ENCODE assay signal across 4 fruit fly cellular contexts in genomic region chr2L:4837772-4838397, dm6.
TF ChIP-seq lines count a peak whose summit lies in the region.

Gene tank, minus strand, starts transcription at chr2L:4837999.
Gene CG12194, plus strand, starts transcription at chr2L:4838347.

TF ChIP-seq in whole organism, adult, 20 proteins besides CTCF, POLR2A, EP300 and RAD21 (continued from another document):
- TF ChIP-seq CG14711 (tag; optimal IDR thresholded peaks at IDR 0.05; lab: Kevin White, UChicago) (peak; percentile 92), CG1620 (GFP tag; optimal IDR thresholded peaks at IDR 0.05; lab: Kevin White, UChicago) (peak; percentile 92)

TF ChIP-seq in whole organism, embryonic, 481 proteins besides CTCF, POLR2A, EP300 and RAD21 (continued from another document and continues in another):
- TF ChIP-seq wor (GFP tag; IDR thresholded peaks at IDR 0.05; lab: Robert Waterston, UW): peak; percentile 99
- TF ChIP-seq HLHmδ (GFP tag; optimal IDR thresholded peaks at IDR 0.05; lab: Kevin White, UChicago): no peak
- peak; percentile 85 for TF ChIP-seq Elba2 (GFP tag; optimal IDR thresholded peaks at IDR 0.05; lab: Kevin White, UChicago)
- TF ChIP-seq CG9817 (tag; optimal IDR thresholded peaks at IDR 0.05; lab: Kevin White, UChicago): peak; percentile 97
- peak; percentile 98 for TF ChIP-seq tap (tag; optimal IDR thresholded peaks at IDR 0.05; lab: Kevin White, UChicago)
- TF ChIP-seq Dad (GFP tag; optimal IDR thresholded peaks at IDR 0.05; lab: Kevin White, UChicago): peak; percentile 99
- TF ChIP-seq CG30403 (GFP tag; optimal IDR thresholded peaks at IDR 0.05; lab: Kevin White, UChicago): peak; percentile 99
- peak; percentile 100 for TF ChIP-seq Optix (GFP tag; IDR thresholded peaks at IDR 0.05; lab: Robert Waterston, UW)
- TF ChIP-seq CG4617 (GFP tag; optimal IDR thresholded peaks at IDR 0.05; lab: Kevin White, UChicago; ENCODE audit: borderline replicate concordance): peak; percentile 100
- peak; percentile 88 for TF ChIP-seq Nf-YB (GFP tag; optimal IDR thresholded peaks at IDR 0.05; lab: Kevin White, UChicago)
- TF ChIP-seq CG2129 (GFP tag; IDR thresholded peaks at IDR 0.05; lab: Robert Waterston, UW; ENCODE audit: partially characterized antibody): peak; percentile 33; the same call in 1 of the 2 replicates
- TF ChIP-seq pum (GFP tag; optimal IDR thresholded peaks at IDR 0.05; lab: Kevin White, UChicago): peak; percentile 99
- peak; percentile 82 for TF ChIP-seq CG7928 (GFP tag; optimal IDR thresholded peaks at IDR 0.05; lab: Kevin White, UChicago)
- peak; percentile 98 for TF ChIP-seq CG6175 (GFP tag; IDR thresholded peaks at IDR 0.05; lab: Robert Waterston, UW)
- TF ChIP-seq trem (tag; optimal IDR thresholded peaks at IDR 0.05; lab: Kevin White, UChicago): peak; percentile 96
- peak; percentile 97 for TF ChIP-seq CG6254 (GFP tag; optimal IDR thresholded peaks at IDR 0.05; lab: Kevin White, UChicago)
- TF ChIP-seq aop (GFP tag; IDR thresholded peaks at IDR 0.05; lab: Robert Waterston, UW): peak; percentile 95
- peak; percentile 97 for TF ChIP-seq CG11696 (GFP tag; IDR thresholded peaks at IDR 0.05; lab: Robert Waterston, UW)
- peak; percentile 99 for TF ChIP-seq CG3726 (GFP tag; IDR thresholded peaks at IDR 0.05; lab: Robert Waterston, UW)
- peak; percentile 98 for TF ChIP-seq Dip3 (GFP tag; optimal IDR thresholded peaks at IDR 0.05; lab: Kevin White, UChicago)
- peak; percentile 99 for TF ChIP-seq CG1647 (GFP tag; optimal IDR thresholded peaks at IDR 0.05; lab: Kevin White, UChicago)
- peak; percentile 99 for TF ChIP-seq CG7839 (tag; optimal IDR thresholded peaks at IDR 0.05; lab: Kevin White, UChicago)
- TF ChIP-seq btn (GFP tag; optimal IDR thresholded peaks at IDR 0.05; lab: Kevin White, UChicago): peak; percentile 99
- peak; percentile 72 for TF ChIP-seq Dip2 (GFP tag; IDR thresholded peaks at IDR 0.05; lab: Robert Waterston, UW)
- TF ChIP-seq CG13894 (tag; optimal IDR thresholded peaks at IDR 0.05; lab: Kevin White, UChicago): peak; percentile 84
- TF ChIP-seq CG15601 (tag; optimal IDR thresholded peaks at IDR 0.05; lab: Kevin White, UChicago): peak; percentile 94
- TF ChIP-seq her (GFP tag; optimal IDR thresholded peaks at IDR 0.05; lab: Kevin White, UChicago): peak; percentile 97
- TF ChIP-seq CG18764 (GFP tag; optimal IDR thresholded peaks at IDR 0.05; lab: Kevin White, UChicago): peak; percentile 98
- peak; percentile 82; the same call in 2 of the 3 replicates for TF ChIP-seq Doc3 (GFP tag; IDR thresholded peaks at IDR 0.05; lab: Robert Waterston, UW; ENCODE audit: partially characterized antibody)
- TF ChIP-seq phol (tag; optimal IDR thresholded peaks at IDR 0.05; lab: Kevin White, UChicago): peak; percentile 98
- TF ChIP-seq CG9437 (GFP tag; optimal IDR thresholded peaks at IDR 0.05; lab: Kevin White, UChicago): peak; percentile 99
- TF ChIP-seq CG32767 (GFP tag; IDR thresholded peaks at IDR 0.05; lab: Robert Waterston, UW): peak; percentile 99
- peak; percentile 99 for TF ChIP-seq H15 (GFP tag; IDR thresholded peaks at IDR 0.05; lab: Robert Waterston, UW)
- TF ChIP-seq klu (GFP tag; IDR thresholded peaks at IDR 0.05; lab: Robert Waterston, UW): peak; percentile 98
- TF ChIP-seq Mrtf (GFP tag; IDR thresholded peaks at IDR 0.05; lab: Robert Waterston, UW): peak; percentile 99
- TF ChIP-seq YL-1 (GFP tag; optimal IDR thresholded peaks at IDR 0.05; lab: Kevin White, UChicago): peak; percentile 98
- peak; percentile 99 for TF ChIP-seq CG14441 (GFP tag; IDR thresholded peaks at IDR 0.05; lab: Robert Waterston, UW)
- peak; percentile 60; the same call in 1 of the 2 replicates for TF ChIP-seq nerfin-2 (GFP tag; IDR thresholded peaks at IDR 0.05; lab: Robert Waterston, UW; ENCODE audit: partially characterized antibody)
- TF ChIP-seq CG8388 (GFP tag; optimal IDR thresholded peaks at IDR 0.05; lab: Kevin White, UChicago): peak; percentile 98
- TF ChIP-seq CG32532 (GFP tag; IDR thresholded peaks at IDR 0.05; lab: Robert Waterston, UW): peak; percentile 99
- peak; percentile 99 for TF ChIP-seq dpn (GFP tag; optimal IDR thresholded peaks at IDR 0.05; lab: Kevin White, UChicago)

TF ChIP-seq in whole organism, prepupa, 60 proteins besides CTCF, POLR2A, EP300 and RAD21 (continued from another document):
- TF ChIP-seq Hr38 (GFP tag; optimal IDR thresholded peaks at IDR 0.05; lab: Kevin White, UChicago): peak; percentile 95
- peak; percentile 99 for TF ChIP-seq pdm3 (GFP tag; optimal IDR thresholded peaks at IDR 0.05; lab: Kevin White, UChicago)
- TF ChIP-seq dsx (GFP tag; optimal IDR thresholded peaks at IDR 0.05; lab: Kevin White, UChicago; ENCODE audit: poor library complexity, severe bottlenecking): peak; percentile 96
- TF ChIP-seq Eip93F (GFP tag; optimal IDR thresholded peaks at IDR 0.05; lab: Kevin White, UChicago): peak; percentile 95
- peak; percentile 98 for TF ChIP-seq Smox (GFP tag; optimal IDR thresholded peaks at IDR 0.05; lab: Kevin White, UChicago)
- TF ChIP-seq cyc (GFP tag; optimal IDR thresholded peaks at IDR 0.05; lab: Kevin White, UChicago): peak; percentile 99
- peak; percentile 98 for TF ChIP-seq CG3032 (tag; optimal IDR thresholded peaks at IDR 0.05; lab: Kevin White, UChicago)
- TF ChIP-seq Sox15 (GFP tag; optimal IDR thresholded peaks at IDR 0.05; lab: Kevin White, UChicago): peak; percentile 98
- TF ChIP-seq Hr4 (GFP tag; optimal IDR thresholded peaks at IDR 0.05; lab: Kevin White, UChicago): peak; percentile 100
- TF ChIP-seq CG9139 (GFP tag; optimal IDR thresholded peaks at IDR 0.05; lab: Kevin White, UChicago): peak; percentile 93
- peak; percentile 99 for TF ChIP-seq CG8119 (GFP tag; IDR thresholded peaks at IDR 0.05; lab: Robert Waterston, UW)
- TF ChIP-seq Lpt (GFP tag; optimal IDR thresholded peaks at IDR 0.05; lab: Kevin White, UChicago): peak; percentile 99
- TF ChIP-seq fd59A (GFP tag; optimal IDR thresholded peaks at IDR 0.05; lab: Kevin White, UChicago): peak; percentile 98
- peak; percentile 100 for TF ChIP-seq CG15336 (GFP tag; IDR thresholded peaks at IDR 0.05; lab: Robert Waterston, UW)
- peak; percentile 99 for TF ChIP-seq CG7368 (GFP tag; optimal IDR thresholded peaks at IDR 0.05; lab: Kevin White, UChicago)
- peak; percentile 100 for TF ChIP-seq CG32006 (GFP tag; optimal IDR thresholded peaks at IDR 0.05; lab: Kevin White, UChicago)
- peak; percentile 98 for TF ChIP-seq CG8632 (GFP tag; optimal IDR thresholded peaks at IDR 0.05; lab: Kevin White, UChicago)
- peak; percentile 99 for TF ChIP-seq Sox102F (GFP tag; optimal IDR thresholded peaks at IDR 0.05; lab: Kevin White, UChicago)
- TF ChIP-seq CG1621 (tag; optimal IDR thresholded peaks at IDR 0.05; lab: Kevin White, UChicago): peak; percentile 99
- TF ChIP-seq CG3919 (GFP tag; optimal IDR thresholded peaks at IDR 0.05; lab: Kevin White, UChicago): peak; percentile 100
- peak; percentile 99 for TF ChIP-seq CG11294 (GFP tag; IDR thresholded peaks at IDR 0.05; lab: Robert Waterston, UW)
- peak; percentile 99 for TF ChIP-seq topi (GFP tag; optimal IDR thresholded peaks at IDR 0.05; lab: Kevin White, UChicago)
- peak; percentile 82 for TF ChIP-seq Blimp-1 (GFP tag; optimal IDR thresholded peaks at IDR 0.05; lab: Kevin White, UChicago)
- TF ChIP-seq vri (GFP tag; optimal IDR thresholded peaks at IDR 0.05; lab: Kevin White, UChicago): peak; percentile 97
- TF ChIP-seq acj6 (GFP tag; optimal IDR thresholded peaks at IDR 0.05; lab: Kevin White, UChicago): peak; percentile 99
- peak; percentile 99 for TF ChIP-seq esn (GFP tag; optimal IDR thresholded peaks at IDR 0.05; lab: Kevin White, UChicago)
- TF ChIP-seq CG6163 (GFP tag; IDR thresholded peaks at IDR 0.05; lab: Robert Waterston, UW): peak; percentile 100
- peak; percentile 97 for TF ChIP-seq fd85E (GFP tag; optimal IDR thresholded peaks at IDR 0.05; lab: Kevin White, UChicago)
- peak; percentile 98 for TF ChIP-seq CG34406 (GFP tag; optimal IDR thresholded peaks at IDR 0.05; lab: Kevin White, UChicago)
- peak; percentile 99 for TF ChIP-seq lz (GFP tag; optimal IDR thresholded peaks at IDR 0.05; lab: Kevin White, UChicago)
- TF ChIP-seq CG6808 (GFP tag; optimal IDR thresholded peaks at IDR 0.05; lab: Kevin White, UChicago): peak; percentile 94
- TF ChIP-seq Met (GFP tag; optimal IDR thresholded peaks at IDR 0.05; lab: Kevin White, UChicago): peak; percentile 99
- peak; percentile 99 for TF ChIP-seq svp (GFP tag; lab: Kevin White, UChicago)
- TF ChIP-seq CG4318 (GFP tag; optimal IDR thresholded peaks at IDR 0.05; lab: Kevin White, UChicago): peak; percentile 99
- peak; percentile 99 for TF ChIP-seq CG6792 (GFP tag; optimal IDR thresholded peaks at IDR 0.05; lab: Kevin White, UChicago)
- peak; percentile 98 for TF ChIP-seq CG8319 (GFP tag; optimal IDR thresholded peaks at IDR 0.05; lab: Kevin White, UChicago)
- TF ChIP-seq CG6276 (GFP tag; optimal IDR thresholded peaks at IDR 0.05; lab: Kevin White, UChicago): peak; percentile 99
- TF ChIP-seq spab (GFP tag; optimal IDR thresholded peaks at IDR 0.05; lab: Kevin White, UChicago): peak; percentile 98
- peak; percentile 98 for TF ChIP-seq CG11902 (GFP tag; optimal IDR thresholded peaks at IDR 0.05; lab: Kevin White, UChicago)
- peak; percentile 99 for TF ChIP-seq Ets96B (tag; optimal IDR thresholded peaks at IDR 0.05; lab: Kevin White, UChicago)
- TF ChIP-seq CG31627 (GFP tag; optimal IDR thresholded peaks at IDR 0.05; lab: Kevin White, UChicago): peak; percentile 99

TF ChIP-seq in whole organism, wandering third instar larva, 38 proteins besides CTCF, POLR2A, EP300 and RAD21 (continued from another document):
- TF ChIP-seq tai (GFP tag; optimal IDR thresholded peaks at IDR 0.05; lab: Kevin White, UChicago) (no peak), pan (optimal IDR thresholded peaks at IDR 0.05; lab: Kevin White, UChicago) (no peak), foxo (GFP tag; optimal IDR thresholded peaks at IDR 0.05; lab: Kevin White, UChicago) (peak; percentile 94 to 99), Sp1 (GFP tag; optimal IDR thresholded peaks at IDR 0.05; lab: Kevin White, UChicago) (peak; percentile 92), OdsH (GFP tag; optimal IDR thresholded peaks at IDR 0.05; lab: Kevin White, UChicago) (peak; percentile 97), lola (GFP tag; optimal IDR thresholded peaks at IDR 0.05; lab: Kevin White, UChicago) (no peak), fru (GFP tag; optimal IDR thresholded peaks at IDR 0.05; lab: Kevin White, UChicago) (peak; percentile 97), jim (GFP tag; optimal IDR thresholded peaks at IDR 0.05; lab: Kevin White, UChicago) (peak; percentile 38), CG32264 (GFP tag; optimal IDR thresholded peaks at IDR 0.05; lab: Kevin White, UChicago) (peak; percentile 96), Vsx2 (GFP tag; optimal IDR thresholded peaks at IDR 0.05; lab: Kevin White, UChicago; ENCODE audit: partially characterized antibody) (no peak), Dif (GFP tag; optimal IDR thresholded peaks at IDR 0.05; lab: Kevin White, UChicago; ENCODE audit: partially characterized antibody) (no peak), br (GFP tag; optimal IDR thresholded peaks at IDR 0.05; lab: Kevin White, UChicago) (peak; percentile 98), Dfd (GFP tag; optimal IDR thresholded peaks at IDR 0.05; lab: Kevin White, UChicago) (no peak), usp (GFP tag; optimal IDR thresholded peaks at IDR 0.05; lab: Kevin White, UChicago) (no peak), brk (GFP tag; optimal IDR thresholded peaks at IDR 0.05; lab: Kevin White, UChicago) (no peak), Hr78 (GFP tag; optimal IDR thresholded peaks at IDR 0.05; lab: Kevin White, UChicago) (no peak), Abd-B (GFP tag; optimal IDR thresholded peaks at IDR 0.05; lab: Kevin White, UChicago) (no peak)
